Fruit fly (Drosophila melanogaster): ENCODE results near the gene Mo25.
A peak's percentile ranks its signal among the peaks of the same experiment; 100 is the strongest.

The Mo25 gene

dm6 chr3L:16626199-16626598 is 10.9 kb upstream of the Mo25 start:
- TF ChIP-seq Mio (GFP tag; optimal IDR thresholded peaks at IDR 0.05) = no peak

dm6 chr3L:16612972-16613371 is 2.3 kb downstream of the Mo25 start:
- TF ChIP-seq Hr78 (GFP tag; optimal IDR thresholded peaks at IDR 0.05) = no peak
- no peak for TF ChIP-seq lola (GFP tag; optimal IDR thresholded peaks at IDR 0.05)
- TF ChIP-seq GATAd (GFP tag; optimal IDR thresholded peaks at IDR 0.05) = no peak
- TF ChIP-seq rgr (GFP tag; optimal IDR thresholded peaks at IDR 0.05) = peak; percentile 37
- no peak for TF ChIP-seq tai (GFP tag; optimal IDR thresholded peaks at IDR 0.05)
- peak; percentile 74 for TF ChIP-seq Jra (GFP tag; optimal IDR thresholded peaks at IDR 0.05)
- TF ChIP-seq Dif (GFP tag; optimal IDR thresholded peaks at IDR 0.05; ENCODE audit: partially characterized antibody) = no peak
- peak; percentile 10 for TF ChIP-seq psq (GFP tag; optimal IDR thresholded peaks at IDR 0.05)
- no peak for TF ChIP-seq woc (GFP tag; optimal IDR thresholded peaks at IDR 0.05)
- no peak for TF ChIP-seq ey (GFP tag; optimal IDR thresholded peaks at IDR 0.05)
- TF ChIP-seq sage (GFP tag; optimal IDR thresholded peaks at IDR 0.05) = peak; percentile 62
- peak; percentile 48 for TF ChIP-seq h (GFP tag; optimal IDR thresholded peaks at IDR 0.05)
- peak; percentile 5 for TF ChIP-seq fru (GFP tag; optimal IDR thresholded peaks at IDR 0.05)
- TF ChIP-seq Mio (GFP tag; optimal IDR thresholded peaks at IDR 0.05) = no peak
- TF ChIP-seq dsf (GFP tag; optimal IDR thresholded peaks at IDR 0.05; ENCODE audit: borderline replicate concordance) = no peak
- TF ChIP-seq Rel (GFP tag; optimal IDR thresholded peaks at IDR 0.05) = peak; percentile 52
- peak; percentile 76 for TF ChIP-seq Rel (tag; optimal IDR thresholded peaks at IDR 0.05)
- TF ChIP-seq Vsx2 (GFP tag; optimal IDR thresholded peaks at IDR 0.05; ENCODE audit: partially characterized antibody) = no peak
- no peak for TF ChIP-seq brk (GFP tag; optimal IDR thresholded peaks at IDR 0.05)
- no peak for TF ChIP-seq Sp1 (GFP tag; optimal IDR thresholded peaks at IDR 0.05)
- peak in 1 of 2 experiments; percentile 47 for TF ChIP-seq foxo (GFP tag; optimal IDR thresholded peaks at IDR 0.05)
- no peak for TF ChIP-seq dl (GFP tag; optimal IDR thresholded peaks at IDR 0.05; ENCODE audit: insufficient read depth in 1 of 2, partially characterized antibody in 2 of 2)
- no peak for TF ChIP-seq sv (GFP tag; optimal IDR thresholded peaks at IDR 0.05)
- no peak for TF ChIP-seq usp (GFP tag; optimal IDR thresholded peaks at IDR 0.05)
- no peak for TF ChIP-seq N (GFP tag; optimal IDR thresholded peaks at IDR 0.05)
- peak; percentile 26 for TF ChIP-seq HLH106 (tag; optimal IDR thresholded peaks at IDR 0.05)
- no peak for TF ChIP-seq OdsH (GFP tag; optimal IDR thresholded peaks at IDR 0.05)
- TF ChIP-seq dmrt93B (GFP tag; optimal IDR thresholded peaks at IDR 0.05) = no peak
- TF ChIP-seq jim (GFP tag; optimal IDR thresholded peaks at IDR 0.05) = no peak
- peak; percentile 15 for TF ChIP-seq br (GFP tag; optimal IDR thresholded peaks at IDR 0.05)
- TF ChIP-seq Hnf4 (GFP tag; optimal IDR thresholded peaks at IDR 0.05) = no peak
- peak; percentile 60 for TF ChIP-seq Hr83 (GFP tag; optimal IDR thresholded peaks at IDR 0.05; ENCODE audit: poor library complexity, severe bottlenecking)

DNA sequence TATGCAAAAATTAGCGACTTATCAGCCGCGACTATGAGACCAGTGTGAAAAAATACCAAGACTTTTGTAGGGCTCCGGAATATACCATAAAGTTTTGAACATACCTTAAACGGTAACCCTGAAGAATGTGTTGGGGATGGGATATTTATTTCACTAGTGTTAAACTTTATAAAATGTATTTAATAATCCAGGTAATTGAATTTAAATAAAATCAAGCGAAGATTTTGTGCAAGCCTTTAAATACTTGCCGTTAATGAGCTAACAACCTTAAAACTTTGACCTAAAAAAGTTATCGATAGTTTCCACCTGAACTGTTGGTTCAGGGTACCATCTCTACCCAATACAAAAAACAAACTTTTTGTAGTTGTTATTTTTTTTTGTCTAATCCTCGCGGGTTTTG is 3.1 kb downstream of the Mo25 start, which contains the start of gene CG4101:
Gene CG4101, plus strand, starts transcription at position 335 of the 400 bp plus-strand sequence.
- no peak for TF ChIP-seq dl (GFP tag; optimal IDR thresholded peaks at IDR 0.05; ENCODE audit: insufficient read depth in 1 of 2, partially characterized antibody in 2 of 2)
- peak; percentile 54 for TF ChIP-seq dmrt93B (GFP tag; optimal IDR thresholded peaks at IDR 0.05)
- TF ChIP-seq Abd-B (GFP tag; optimal IDR thresholded peaks at IDR 0.05) = no peak
- TF ChIP-seq br (GFP tag; optimal IDR thresholded peaks at IDR 0.05) = peak; percentile 80
- TF ChIP-seq Hr83 (GFP tag; optimal IDR thresholded peaks at IDR 0.05; ENCODE audit: poor library complexity, severe bottlenecking) = peak; percentile 21
- TF ChIP-seq rgr (GFP tag; optimal IDR thresholded peaks at IDR 0.05) = peak; percentile 87
- no peak for TF ChIP-seq CrebA (GFP tag; optimal IDR thresholded peaks at IDR 0.05; ENCODE audit: borderline replicate concordance)
- peak; percentile 90 for TF ChIP-seq brk (GFP tag; optimal IDR thresholded peaks at IDR 0.05)
- TF ChIP-seq ey (GFP tag; optimal IDR thresholded peaks at IDR 0.05) = peak; percentile 85
- no peak for TF ChIP-seq usp (GFP tag; optimal IDR thresholded peaks at IDR 0.05)
- TF ChIP-seq HLH106 (tag; optimal IDR thresholded peaks at IDR 0.05) = peak; percentile 85
- TF ChIP-seq h (GFP tag; optimal IDR thresholded peaks at IDR 0.05) = peak; percentile 90
- TF ChIP-seq Rel (GFP tag; optimal IDR thresholded peaks at IDR 0.05) = no peak
- peak; percentile 61 for TF ChIP-seq Rel (tag; optimal IDR thresholded peaks at IDR 0.05)
- peak; percentile 13 for TF ChIP-seq Myc (optimal IDR thresholded peaks at IDR 0.05)
- TF ChIP-seq sv (GFP tag; optimal IDR thresholded peaks at IDR 0.05) = peak; percentile 82
- TF ChIP-seq psq (GFP tag; optimal IDR thresholded peaks at IDR 0.05) = peak; percentile 74
- TF ChIP-seq foxo (GFP tag; optimal IDR thresholded peaks at IDR 0.05) = peak; percentile 51 to 88
- TF ChIP-seq lola (GFP tag; optimal IDR thresholded peaks at IDR 0.05) = no peak
- TF ChIP-seq CG9705 (GFP tag; optimal IDR thresholded peaks at IDR 0.05) = peak; percentile 75
- TF ChIP-seq N (GFP tag; optimal IDR thresholded peaks at IDR 0.05) = no peak
- peak; percentile 89 for TF ChIP-seq Jra (GFP tag; optimal IDR thresholded peaks at IDR 0.05)
- peak; percentile 77 for TF ChIP-seq dsf (GFP tag; optimal IDR thresholded peaks at IDR 0.05; ENCODE audit: borderline replicate concordance)
- no peak for TF ChIP-seq jim (GFP tag; optimal IDR thresholded peaks at IDR 0.05)
- peak; percentile 62 for TF ChIP-seq sage (GFP tag; optimal IDR thresholded peaks at IDR 0.05)
- peak; percentile 84 for TF ChIP-seq fru (GFP tag; optimal IDR thresholded peaks at IDR 0.05)
- peak; percentile 62 for TF ChIP-seq CG32264 (GFP tag; optimal IDR thresholded peaks at IDR 0.05)
- peak; percentile 92 for TF ChIP-seq Hnf4 (GFP tag; optimal IDR thresholded peaks at IDR 0.05)
- peak; percentile 77 for TF ChIP-seq OdsH (GFP tag; optimal IDR thresholded peaks at IDR 0.05)
- TF ChIP-seq GATAd (GFP tag; optimal IDR thresholded peaks at IDR 0.05) = peak; percentile 77
- peak; percentile 83 for TF ChIP-seq Sp1 (GFP tag; optimal IDR thresholded peaks at IDR 0.05)
- TF ChIP-seq Dif (GFP tag; optimal IDR thresholded peaks at IDR 0.05; ENCODE audit: partially characterized antibody) = no peak
- peak; percentile 6 for TF ChIP-seq Mio (GFP tag; optimal IDR thresholded peaks at IDR 0.05)
- peak; percentile 79 for TF ChIP-seq woc (GFP tag; optimal IDR thresholded peaks at IDR 0.05)

Measured in whole organism, wandering third instar larva.